Fruit fly (Drosophila melanogaster): ENCODE measurements around the gene obst-F.
A peak's percentile ranks its signal among the peaks of the same experiment; 100 is the strongest.

- TF ChIP-seq Dfd (GFP tag; optimal IDR thresholded peaks at IDR 0.05), result no peak
- no peak for TF ChIP-seq br (GFP tag; optimal IDR thresholded peaks at IDR 0.05)
- no peak for TF ChIP-seq Abd-B (GFP tag; optimal IDR thresholded peaks at IDR 0.05)
- TF ChIP-seq psq (GFP tag; optimal IDR thresholded peaks at IDR 0.05), result peak; percentile 4
- no peak for TF ChIP-seq usp (GFP tag; optimal IDR thresholded peaks at IDR 0.05)
- TF ChIP-seq Hr78 (GFP tag; optimal IDR thresholded peaks at IDR 0.05), result no peak
- TF ChIP-seq CG9705 (GFP tag; optimal IDR thresholded peaks at IDR 0.05), result no peak
- TF ChIP-seq pan (optimal IDR thresholded peaks at IDR 0.05), result no peak
- no peak for TF ChIP-seq Sp1 (GFP tag; optimal IDR thresholded peaks at IDR 0.05)
- no peak for TF ChIP-seq jim (GFP tag; optimal IDR thresholded peaks at IDR 0.05)
- TF ChIP-seq ey (GFP tag; optimal IDR thresholded peaks at IDR 0.05), result peak; percentile 22
Measured at dm6 chr3L:20192872-20193747, 8.3 kb downstream of the obst-F start.
